Worm (Caenorhabditis elegans) whole organism, L4 larva: ENCODE data around the gene ntl-9.

Experiments used
- D1046.2 ChIP-seq: fragments of 200-800 bp; sonication (Bioruptor generic); IDR thresholded peaks from 2 replicates; pipeline ENCODE4 v1.3.6; 2022; ENCODE audit warnings: missing genetic modification characterization, missing compliant biosample characterization
- Y75B8A.6 ChIP-seq: fragments of 200-800 bp; sonication (Bioruptor generic); IDR thresholded peaks from 2 replicates; pipeline ENCODE4 v1.3.6; 2022; ENCODE audit warnings: missing genetic modification reagents, missing genetic modification characterization, missing compliant biosample characterization
- ceh-44 ChIP-seq: fragments of 200-800 bp; sonication (Bioruptor generic); IDR thresholded peaks from 2 replicates; pipeline ENCODE4 v1.3.6; 2022; ENCODE audit warnings: missing genetic modification reagents, missing genetic modification characterization, missing compliant biosample characterization
- ceh-82 ChIP-seq: sonication (generic microtip); optimal IDR thresholded peaks from 2 replicates; lab custom pipeline; 2017; ENCODE audit warnings: missing biosample characterization, missing genetic modification characterization
- dmd-9 ChIP-seq: fragments of 200-800 bp; sonication (Bioruptor generic); IDR thresholded peaks from 2 replicates; pipeline ENCODE4 v1.3.6; 2022; ENCODE audit warnings: missing genetic modification reagents, missing genetic modification characterization, missing compliant biosample characterization
- jun-1 ChIP-seq: fragments of 150-350 bp; optimal IDR thresholded peaks from 2 replicates; lab custom pipeline; 2014; ENCODE audit warnings: missing biosample characterization, missing genetic modification reagents, missing genetic modification characterization
- mdl-1 ChIP-seq, 2 experiments: fragments of 150-350 bp in 1 of 2; sonication (generic microtip) in 1 of 2; optimal IDR thresholded peaks; 2 replicates each; lab custom pipeline; 2014 to 2017; ENCODE audit warnings: missing biosample characterization in 2 of 2, missing genetic modification characterization in 2 of 2
- nhr-11 ChIP-seq: fragments of 150-350 bp; optimal IDR thresholded peaks from 2 replicates; lab custom pipeline; 2014; ENCODE audit warnings: missing biosample characterization, missing genetic modification characterization
- pha-4 ChIP-seq, 2 experiments: fragments of 150-350 bp in 1 of 2; fragments of 200-800 bp in 1 of 2; sonication (Bioruptor generic) in 1 of 2; IDR thresholded peaks in 1 of 2; optimal IDR thresholded peaks in 1 of 2; 2 replicates each; pipeline versions ENCODE4 v1.3.6 to Lab custom; 2014 to 2022; ENCODE audit warnings: missing genetic modification characterization in 2 of 2, missing genetic modification reagents in 2 of 2, missing biosample characterization in 1 of 2, missing compliant biosample characterization in 1 of 2
- skn-1 ChIP-seq: fragments of 150-350 bp; optimal IDR thresholded peaks from 2 replicates; lab custom pipeline; 2014; ENCODE audit warnings: missing biosample characterization, missing genetic modification characterization
- spr-1 ChIP-seq: sonication (generic microtip); optimal IDR thresholded peaks from 2 replicates; lab custom pipeline; 2016; ENCODE audit warnings: mild to moderate bottlenecking, missing genetic modification characterization, missing compliant biosample characterization
- spr-3 ChIP-seq: fragments of 200-800 bp; sonication (Bioruptor generic); optimal IDR thresholded peaks from 2 replicates; lab custom pipeline; 2018; ENCODE audit warnings: mild to moderate bottlenecking, missing genetic modification characterization, missing compliant biosample characterization
- unc-39 ChIP-seq: sonication (generic microtip); optimal IDR thresholded peaks from 2 replicates; lab custom pipeline; 2017; ENCODE audit warnings: missing biosample characterization, missing genetic modification characterization
- unc-62 ChIP-seq, 3 experiments: fragments of 150-350 bp in 1 of 3; sonication (generic microtip); optimal IDR thresholded peaks in 2 of 3; peaks in 1 of 3; 1 replicate in 1 of 3; 2 replicates in 2 of 3; lab custom pipeline; 2014 to 2017; ENCODE audit warnings: missing biosample characterization in 3 of 3, missing genetic modification characterization in 3 of 3, missing genetic modification reagents in 3 of 3, missing genotype in 1 of 3

DNA sequence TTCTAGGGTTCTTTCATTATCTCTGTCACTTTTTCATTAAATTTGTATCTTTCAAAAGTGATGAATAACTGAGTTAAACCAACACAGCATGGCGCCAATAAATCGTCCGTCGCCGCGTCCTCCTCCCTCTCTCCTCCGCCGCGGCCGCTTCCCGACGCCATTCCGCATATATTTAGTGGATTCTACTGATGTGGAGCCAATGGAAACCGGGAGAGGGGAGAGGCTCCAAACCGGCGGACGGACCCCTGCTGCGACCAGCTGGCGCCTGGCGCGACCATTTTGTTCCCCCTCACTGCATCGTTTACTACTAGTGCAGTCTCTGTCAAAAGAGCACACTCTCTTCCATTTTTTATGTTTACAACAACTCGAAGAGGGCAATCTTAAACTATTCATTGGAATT lies 6.9 kb downstream of the ntl-9 start:
- TF ChIP-seq mdl-1 (tag; optimal IDR thresholded peaks at IDR 0.05; lab: Kevin White, UChicago) (no peak), spr-3 (no peak), skn-1 (no peak), unc-62 (GFP tag; optimal IDR thresholded peaks at IDR 0.05 in 1 of 2; lab: Kevin White, UChicago) (no peak), unc-62 (tag; optimal IDR thresholded peaks at IDR 0.05; lab: Kevin White, UChicago) (no peak), nhr-11 (tag; lab: Kevin White, UChicago) (no peak), jun-1 (tag; lab: Kevin White, UChicago) (no peak), ceh-44 (GFP tag; lab: Robert Waterston, UW) (no peak), spr-1 (tag; lab: Kevin White, UChicago) (no peak), D1046.2 (no peak), pha-4 (GFP tag; IDR thresholded peaks at IDR 0.05; lab: Robert Waterston, UW) (no peak), pha-4 (tag; optimal IDR thresholded peaks at IDR 0.05; lab: Kevin White, UChicago) (no peak), Y75B8A.6 (GFP tag; lab: Robert Waterston, UW) (no peak), dmd-9 (GFP tag; lab: Robert Waterston, UW) (no peak), unc-39 (tag; lab: Kevin White, UChicago) (no peak), ceh-82 (tag; lab: Kevin White, UChicago) (no peak)
